Fruit fly (Drosophila melanogaster) whole organism, embryonic: ENCODE data around the gene NaPi-III.

Source experiments
- Awh ChIP-seq: fragments of 200-800 bp; sonication (Bioruptor generic); IDR thresholded peaks from 2 replicates; pipeline ENCODE4, ENCODE4 v1.3.6; 2022; ENCODE audit warnings: missing biosample characterization, missing genetic modification characterization
- BtbVII ChIP-seq: fragments of 200-800 bp; sonication (Bioruptor generic); optimal IDR thresholded peaks from 3 replicates; lab custom pipeline; 2017; ENCODE audit warnings: missing biosample characterization, mild to moderate bottlenecking, missing genetic modification characterization
- CG10979 ChIP-seq: fragments of 200-800 bp; sonication (Bioruptor generic); optimal IDR thresholded peaks from 2 replicates; lab custom pipeline; 2018; ENCODE audit warnings: missing biosample characterization, mild to moderate bottlenecking, missing genetic modification characterization, moderate library complexity
- CG11093 ChIP-seq: fragments of 200-800 bp; sonication (Bioruptor generic); IDR thresholded peaks from 3 replicates; pipeline ENCODE4 v1.3.6; 2022; ENCODE audit warnings: missing biosample characterization, missing genetic modification characterization
- CG11560 ChIP-seq: fragments of 200-800 bp; sonication (Bioruptor generic); IDR thresholded peaks from 3 replicates; pipeline ENCODE4 v1.3.6; 2022; ENCODE audit warnings: missing biosample characterization, missing genetic modification characterization
- CG12391 ChIP-seq: fragments of 200-800 bp; sonication (Bioruptor generic); optimal IDR thresholded peaks from 3 replicates; lab custom pipeline; 2018; ENCODE audit warnings: missing biosample characterization, mild to moderate bottlenecking, missing genetic modification characterization, moderate library complexity
- CG13287 ChIP-seq: fragments of 200-800 bp; sonication (Bioruptor generic); IDR thresholded peaks from 2 replicates; pipeline ENCODE4 v1.3.6; 2022; ENCODE audit warnings: missing biosample characterization, missing genetic modification characterization; ENCODE audit not compliant: partially characterized antibody
- CG13424 ChIP-seq: fragments of 200-800 bp; sonication (Bioruptor generic); optimal IDR thresholded peaks from 2 replicates; lab custom pipeline; 2019; ENCODE audit warnings: missing biosample characterization, mild to moderate bottlenecking, missing genetic modification characterization, moderate library complexity
- CG1529 ChIP-seq: fragments of 200-800 bp; sonication (Bioruptor generic); optimal IDR thresholded peaks from 3 replicates; lab custom pipeline; 2018; ENCODE audit warnings: missing biosample characterization, missing genetic modification characterization
- CG1832 ChIP-seq: fragments of 200-800 bp; sonication (Bioruptor generic); optimal IDR thresholded peaks from 2 replicates; lab custom pipeline; 2017; ENCODE audit warnings: missing biosample characterization, mild to moderate bottlenecking, missing genetic modification characterization, inconsistent platforms
- CG2129 ChIP-seq: fragments of 200-800 bp; sonication (Bioruptor generic); IDR thresholded peaks from 2 replicates; pipeline ENCODE4 v1.3.6; 2022; ENCODE audit warnings: missing biosample characterization, missing genetic modification characterization; ENCODE audit not compliant: partially characterized antibody
- CG4424 ChIP-seq: fragments of 200-800 bp; sonication (Bioruptor generic); optimal IDR thresholded peaks from 3 replicates; lab custom pipeline; 2016; ENCODE audit warnings: missing biosample characterization, missing genetic modification characterization
- CG7556 ChIP-seq: fragments of 200-800 bp; sonication (Bioruptor generic); optimal IDR thresholded peaks from 2 replicates; lab custom pipeline; 2017; ENCODE audit warnings: missing biosample characterization, mild to moderate bottlenecking, missing genetic modification characterization
- CG7963 ChIP-seq: fragments of 200-800 bp; sonication (Bioruptor generic); IDR thresholded peaks from 3 replicates; pipeline ENCODE4 v1.3.6; 2022; ENCODE audit warnings: missing biosample characterization, missing genetic modification characterization; ENCODE audit not compliant: partially characterized antibody
- CoRest ChIP-seq: fragments of 200-800 bp; sonication (Bioruptor generic); optimal IDR thresholded peaks from 3 replicates; lab custom pipeline; 2018; ENCODE audit warnings: missing biosample characterization, mild to moderate bottlenecking, missing genetic modification characterization, moderate library complexity
- Dek ChIP-seq: fragments of 200-800 bp; sonication (Bioruptor generic); optimal IDR thresholded peaks from 3 replicates; lab custom pipeline; 2019; ENCODE audit warnings: missing biosample characterization, mild to moderate bottlenecking, missing genetic modification characterization, moderate library complexity
- Doc2 ChIP-seq: fragments of 200-800 bp; sonication (Bioruptor generic); IDR thresholded peaks from 2 replicates; pipeline ENCODE4 v1.3.6; 2022; ENCODE audit warnings: missing biosample characterization, missing genetic modification characterization
- Hr51 ChIP-seq, 2 experiments: fragments of 200-800 bp; sonication (Bioruptor generic); optimal IDR thresholded peaks; 2 replicates in 1 of 2; 3 replicates in 1 of 2; lab custom pipeline; 2016 to 2018; ENCODE audit warnings: missing biosample characterization in 2 of 2, missing genetic modification characterization in 2 of 2, mild to moderate bottlenecking in 1 of 2, moderate library complexity in 1 of 2
- Hsf ChIP-seq: fragments of 200-800 bp; sonication (Bioruptor generic); optimal IDR thresholded peaks from 3 replicates; lab custom pipeline; 2016; ENCODE audit warnings: missing biosample characterization, missing genetic modification characterization
- Med ChIP-seq: fragments of 200-800 bp; sonication (Bioruptor generic); peaks from one replicate; lab custom pipeline; 2016; ENCODE audit warnings: missing biosample characterization, missing genetic modification characterization, mild to moderate bottlenecking, inconsistent platforms, moderate library complexity
- Scr ChIP-seq: fragments of 200-800 bp; sonication (Bioruptor generic); IDR thresholded peaks from 2 replicates; pipeline ENCODE4 v1.3.6; 2022; ENCODE audit warnings: missing biosample characterization, missing genetic modification characterization; ENCODE audit not compliant: partially characterized antibody
- Sox102F ChIP-seq: fragments of 200-800 bp; sonication (Bioruptor generic); optimal IDR thresholded peaks from 2 replicates; lab custom pipeline; 2018; ENCODE audit warnings: missing biosample characterization, mild to moderate bottlenecking, missing genetic modification characterization, moderate library complexity
- Spps ChIP-seq: fragments of 200-800 bp; sonication (Bioruptor generic); optimal IDR thresholded peaks from 2 replicates; lab custom pipeline; 2018; ENCODE audit warnings: missing biosample characterization, mild to moderate bottlenecking, missing genetic modification characterization
- Trl ChIP-seq, 3 experiments: fragments of >200 bp in 2 of 3; fragments of 200-800 bp in 1 of 3; sonication (Bioruptor generic) in 1 of 3; optimal IDR thresholded peaks; 2 replicates in 1 of 3; 3 replicates in 2 of 3; lab custom pipeline; 2016 to 2017; ENCODE audit warnings: missing biosample characterization in 1 of 3, missing genetic modification characterization in 1 of 3
- Usf ChIP-seq: fragments of 200-800 bp; sonication (Bioruptor generic); optimal IDR thresholded peaks from 2 replicates; lab custom pipeline; 2017; ENCODE audit warnings: missing genotype, missing biosample characterization, missing genetic modification characterization
- Xrp1 ChIP-seq: fragments of 200-800 bp; sonication (Bioruptor generic); IDR thresholded peaks from 2 replicates; pipeline ENCODE4 v1.3.6; 2022; ENCODE audit warnings: missing biosample characterization, missing genetic modification characterization
- bbx ChIP-seq: fragments of 200-800 bp; sonication (Bioruptor generic); IDR thresholded peaks from 2 replicates; pipeline ENCODE4 v1.3.6; 2022; ENCODE audit warnings: missing biosample characterization, missing genetic modification characterization; ENCODE audit not compliant: partially characterized antibody
- bowl ChIP-seq: fragments of 200-800 bp; sonication (Bioruptor generic); IDR thresholded peaks from 2 replicates; pipeline ENCODE4 v1.3.6; 2022; ENCODE audit warnings: missing biosample characterization, missing genetic modification characterization
- bsh ChIP-seq, 2 experiments: fragments of 200-800 bp; sonication (Bioruptor generic); optimal IDR thresholded peaks; 2 replicates each; lab custom pipeline; 2017 to 2018; ENCODE audit warnings: mild to moderate bottlenecking in 2 of 2, missing biosample characterization in 2 of 2, missing genetic modification characterization in 2 of 2, moderate library complexity in 1 of 2
- chinmo ChIP-seq: fragments of 200-800 bp; sonication (Bioruptor generic); IDR thresholded peaks from 4 replicates; pipeline ENCODE4 v1.3.6; 2022; ENCODE audit warnings: missing biosample characterization, missing genetic modification characterization; ENCODE audit not compliant: partially characterized antibody
- ci ChIP-seq: fragments of 200-800 bp; sonication (Bioruptor generic); IDR thresholded peaks from 3 replicates; pipeline ENCODE4 v1.3.6; 2022; ENCODE audit warnings: missing biosample characterization, missing genetic modification characterization
- corto ChIP-seq: fragments of 200-800 bp; sonication (Bioruptor generic); optimal IDR thresholded peaks from 2 replicates; lab custom pipeline; 2016; ENCODE audit warnings: missing biosample characterization, mild to moderate bottlenecking, missing genetic modification characterization, moderate library complexity
- da ChIP-seq: fragments of 200-800 bp; sonication (Bioruptor generic); optimal IDR thresholded peaks from 2 replicates; lab custom pipeline; 2016; ENCODE audit warnings: missing biosample characterization, missing genetic modification characterization
- en ChIP-seq: fragments of 200-800 bp; sonication (Bioruptor generic); optimal IDR thresholded peaks from 2 replicates; lab custom pipeline; 2016; ENCODE audit warnings: missing biosample characterization, missing genetic modification characterization
- ewg ChIP-seq: fragments of 200-800 bp; sonication (Bioruptor generic); optimal IDR thresholded peaks from 3 replicates; lab custom pipeline; 2017; ENCODE audit warnings: mild to moderate bottlenecking, missing biosample characterization, missing genetic modification reagents, missing genetic modification characterization
- fd102C ChIP-seq: fragments of 200-800 bp; sonication (Bioruptor generic); optimal IDR thresholded peaks from 2 replicates; lab custom pipeline; 2018; ENCODE audit warnings: missing biosample characterization, mild to moderate bottlenecking, missing genetic modification characterization, moderate library complexity
- gcm ChIP-seq: fragments of 200-800 bp; sonication (Bioruptor generic); optimal IDR thresholded peaks from 2 replicates; lab custom pipeline; 2019; ENCODE audit warnings: missing biosample characterization, mild to moderate bottlenecking, missing genetic modification characterization, moderate library complexity
- grau ChIP-seq: fragments of 200-800 bp; optimal IDR thresholded peaks from 3 replicates; lab custom pipeline; 2019; ENCODE audit warnings: missing biosample characterization, mild to moderate bottlenecking, missing genetic modification characterization, moderate library complexity
- lilli ChIP-seq: fragments of 200-800 bp; sonication (Bioruptor generic); optimal IDR thresholded peaks from 3 replicates; lab custom pipeline; 2016; ENCODE audit warnings: missing biosample characterization, missing genetic modification characterization
- nmo ChIP-seq: fragments of 200-800 bp; sonication (Bioruptor generic); optimal IDR thresholded peaks from 2 replicates; lab custom pipeline; 2018; ENCODE audit warnings: missing biosample characterization, mild to moderate bottlenecking, missing genetic modification characterization, moderate library complexity
- onecut ChIP-seq: fragments of 200-800 bp; sonication (Bioruptor generic); IDR thresholded peaks from 2 replicates; pipeline ENCODE4 v1.3.6; 2022; ENCODE audit warnings: missing biosample characterization, missing genetic modification characterization
- pfk ChIP-seq: fragments of 200-800 bp; sonication (Bioruptor generic); optimal IDR thresholded peaks from 2 replicates; lab custom pipeline; 2018; ENCODE audit warnings: missing biosample characterization, mild to moderate bottlenecking, missing genetic modification characterization, moderate library complexity
- phol ChIP-seq: fragments of 200-800 bp; sonication (Bioruptor generic); optimal IDR thresholded peaks from 3 replicates; lab custom pipeline; 2018; ENCODE audit warnings: missing biosample characterization, mild to moderate bottlenecking, missing genetic modification characterization, moderate library complexity
- so ChIP-seq: fragments of 200-800 bp; sonication (Bioruptor generic); IDR thresholded peaks from 3 replicates; pipeline ENCODE4 v1.3.6; 2022; ENCODE audit warnings: missing biosample characterization, missing genetic modification characterization
- usp ChIP-seq: fragments of >200 bp; optimal IDR thresholded peaks from 2 replicates; lab custom pipeline; 2017; ENCODE audit warnings: missing biosample characterization, missing genetic modification characterization
- zfh2 ChIP-seq: fragments of 200-800 bp; sonication (Bioruptor generic); optimal IDR thresholded peaks from 2 replicates; lab custom pipeline; 2016; ENCODE audit warnings: missing biosample characterization, missing genetic modification characterization

NaPi-III gene

dm6 chr3L:11123598-11124284 lies 593 bp downstream of the NaPi-III start (continued):
- TF ChIP-seq BtbVII (GFP tag; lab: Kevin White, UChicago) = peak; percentile 2
- TF ChIP-seq Med = peak; percentile 3
- no peak for TF ChIP-seq CG1529 (GFP tag; lab: Kevin White, UChicago)
- peak; percentile 92 for TF ChIP-seq onecut (GFP tag; lab: Robert Waterston, UW)
- peak; percentile 71 to 88 for TF ChIP-seq Trl (optimal IDR thresholded peaks at IDR 0.05; lab: Kevin White, UChicago)
- TF ChIP-seq Trl (GFP tag; optimal IDR thresholded peaks at IDR 0.05; lab: Kevin White, UChicago) = no peak
- 0 out of 4 replicates have a peak, but pooled peaks have one; percentile 31 for TF ChIP-seq chinmo (GFP tag; lab: Robert Waterston, UW)
- TF ChIP-seq, all 482 proteins: peak for 25

dm6 chr3L:11124439-11124838 lies 1.3 kb downstream of the NaPi-III start:
- no peak for TF ChIP-seq CG13287 (GFP tag; lab: Robert Waterston, UW)
- TF ChIP-seq nmo (GFP tag; lab: Kevin White, UChicago) = peak; percentile 14
- no peak for TF ChIP-seq bbx (GFP tag; lab: Robert Waterston, UW)
- TF ChIP-seq so (GFP tag; lab: Robert Waterston, UW) = no peak
- no peak for TF ChIP-seq CG11560 (tag; lab: Robert Waterston, UW)
- TF ChIP-seq Awh = no peak
- TF ChIP-seq CG1832 (GFP tag; lab: Kevin White, UChicago) = no peak
- peak; percentile 6 for TF ChIP-seq Sox102F (GFP tag; lab: Kevin White, UChicago)
- TF ChIP-seq Med = peak; percentile 79
- peak; percentile 6 for TF ChIP-seq CG7556
- TF ChIP-seq Hr51 (GFP tag; optimal IDR thresholded peaks at IDR 0.05; lab: Kevin White, UChicago) = peak in 1 of 2 experiments; percentile 20
- TF ChIP-seq gcm (GFP tag; lab: Kevin White, UChicago) = no peak
- TF ChIP-seq Usf (GFP tag; lab: Kevin White, UChicago) = no peak
- no peak for TF ChIP-seq bowl (GFP tag; lab: Robert Waterston, UW)
- TF ChIP-seq ci = no peak
- no peak for TF ChIP-seq en (GFP tag; lab: Kevin White, UChicago)
- no peak for TF ChIP-seq CG2129
- TF ChIP-seq Hsf (GFP tag; lab: Kevin White, UChicago) = no peak
- TF ChIP-seq Doc2 (GFP tag; lab: Robert Waterston, UW) = no peak
- TF ChIP-seq pfk (GFP tag; lab: Kevin White, UChicago) = no peak
- TF ChIP-seq ewg (GFP tag; lab: Kevin White, UChicago) = no peak
- TF ChIP-seq usp (GFP tag; lab: Kevin White, UChicago) = no peak
- TF ChIP-seq CG13424 = peak; percentile 23
- TF ChIP-seq lilli (GFP tag; lab: Kevin White, UChicago) = peak; percentile 37
- TF ChIP-seq CG10979 (tag; lab: Kevin White, UChicago) = peak; percentile 27
- peak; percentile 13 for TF ChIP-seq CoRest
- peak; percentile 89 for TF ChIP-seq grau
- peak; percentile 13 for TF ChIP-seq phol
- TF ChIP-seq bsh (GFP tag; optimal IDR thresholded peaks at IDR 0.05; lab: Kevin White, UChicago) = peak in 1 of 2 experiments; percentile 10
- TF ChIP-seq CG7963 = no peak
- TF ChIP-seq Dek (tag; lab: Kevin White, UChicago) = no peak
- peak; percentile 8; the same call in 1 of the 2 replicates for TF ChIP-seq Xrp1 (GFP tag; lab: Robert Waterston, UW)
- no peak for TF ChIP-seq da (GFP tag; lab: Kevin White, UChicago)
- no peak for TF ChIP-seq CG11093 (GFP tag; lab: Robert Waterston, UW)
- TF ChIP-seq zfh2 (GFP tag; lab: Kevin White, UChicago) = no peak
- TF ChIP-seq CG4424 (GFP tag; lab: Kevin White, UChicago) = peak; percentile 20
- no peak for TF ChIP-seq fd102C
- TF ChIP-seq corto = no peak
- TF ChIP-seq Spps (tag; lab: Kevin White, UChicago) = no peak
- peak; percentile 17 for TF ChIP-seq CG12391 (tag; lab: Kevin White, UChicago)
- no peak for TF ChIP-seq Scr (GFP tag; lab: Robert Waterston, UW)
